Fruit fly (Drosophila melanogaster) S2 (cell line): ENCODE results near the gene Nelf-E.

ENCODE experiments used
- CG8478 ChIP-seq: fragments of >200 bp; optimal IDR thresholded peaks from 2 replicates; lab custom pipeline; 2018
- CTCF ChIP-seq, 2 experiments: fragments of >200 bp; optimal IDR thresholded peaks; 2 replicates each; lab custom pipeline; 2018

Nelf-E gene

DNA sequence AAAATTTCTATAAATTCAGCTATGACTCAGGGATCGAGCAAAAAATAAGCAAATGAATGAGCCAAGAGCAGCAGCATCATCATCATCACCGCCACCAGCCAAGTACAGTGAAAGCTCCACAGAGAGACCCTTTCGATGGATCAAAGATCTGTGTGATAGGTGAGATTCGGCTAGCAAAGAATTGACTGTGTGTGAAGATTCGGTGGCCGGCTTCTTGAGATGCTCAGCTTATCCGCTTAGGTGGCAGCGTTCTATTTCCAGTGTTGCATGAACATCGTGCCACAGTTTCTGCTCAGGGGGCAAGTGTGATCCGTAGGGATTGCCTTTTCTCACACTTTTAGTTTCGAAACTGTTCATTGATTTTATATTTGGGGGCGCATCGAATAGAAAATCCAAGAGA, 47.6 kb downstream of the Nelf-E start:
- no peak for TF ChIP-seq CTCF (optimal IDR thresholded peaks at IDR 0.05; lab: Kevin White, UChicago)
- no peak for TF ChIP-seq CG8478 (lab: Kevin White, UChicago)

DNA sequence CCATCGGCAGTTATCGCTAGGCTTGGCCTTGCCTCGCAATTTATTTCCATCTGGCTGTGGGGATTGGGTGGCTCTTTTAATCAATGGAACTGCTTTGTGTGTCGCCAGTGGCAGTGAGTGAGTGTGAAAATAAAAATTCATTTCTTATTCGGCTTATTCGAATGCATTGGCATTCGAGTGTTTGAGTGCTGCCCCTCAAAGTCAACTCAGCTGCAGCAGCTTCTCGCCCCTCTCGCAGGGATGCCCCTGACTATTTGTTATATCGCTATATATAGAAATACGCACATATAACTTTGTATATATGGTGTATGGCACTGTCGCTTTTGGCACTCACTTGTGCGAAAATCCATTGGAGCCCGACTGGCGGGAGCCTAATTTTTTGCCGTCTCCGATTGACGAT, 49.8 kb downstream of the Nelf-E start:
- TF ChIP-seq CG8478 (lab: Kevin White, UChicago), result no peak
- TF ChIP-seq CTCF (optimal IDR thresholded peaks at IDR 0.05; lab: Kevin White, UChicago), result no peak
